2 worm cellular contexts compared by ENCODE assay signal in the genomic region with DNA sequence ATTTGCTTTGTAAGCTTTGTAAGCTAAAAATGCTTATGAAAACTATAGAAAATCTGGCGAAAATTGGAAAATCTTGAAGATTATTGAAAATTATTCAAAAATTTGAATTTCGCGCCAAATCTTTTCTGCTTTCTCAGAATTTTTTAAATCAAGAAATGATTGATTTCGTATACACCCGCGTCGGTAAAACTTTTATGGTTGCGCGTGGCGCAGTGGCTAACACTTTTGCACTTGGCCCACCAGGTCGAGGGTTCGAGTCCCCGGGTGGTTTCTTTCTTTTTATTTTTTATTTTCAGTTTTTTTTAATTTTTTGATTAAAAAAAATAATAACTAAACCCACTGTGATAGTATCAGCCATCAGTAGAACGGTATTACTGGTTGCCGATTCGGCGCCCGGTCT.
A peak's percentile ranks its signal among the peaks of the same experiment; 100 is the strongest.
TF ChIP-seq lines count a peak whose summit lies in the region.

No protein-coding gene starts in this region.

TF ChIP-seq in whole organism, L4 larva, 104 proteins besides CTCF, POLR2A, EP300 and RAD21 (continued from another document):
- TF ChIP-seq R02D3.7 (tag; optimal IDR thresholded peaks at IDR 0.05; lab: Kevin White, UChicago) = no peak
- peak; percentile 28 for TF ChIP-seq dmd-6 (GFP tag; IDR thresholded peaks at IDR 0.05; lab: Robert Waterston, UW)
- TF ChIP-seq lin-38 (GFP tag; IDR thresholded peaks at IDR 0.05; lab: Robert Waterston, UW) = peak; percentile 75
- TF ChIP-seq sdz-12 (GFP tag; optimal IDR thresholded peaks at IDR 0.05; lab: Kevin White, UChicago) = no peak
- peak; percentile 80 for TF ChIP-seq pha-4 (GFP tag; IDR thresholded peaks at IDR 0.05; lab: Robert Waterston, UW)
- no peak for TF ChIP-seq pha-4 (tag; optimal IDR thresholded peaks at IDR 0.05; lab: Kevin White, UChicago)
- TF ChIP-seq vab-7 (GFP tag; IDR thresholded peaks at IDR 0.05; lab: Robert Waterston, UW) = peak; percentile 62
- TF ChIP-seq mes-2 (tag; optimal IDR thresholded peaks at IDR 0.05; lab: Kevin White, UChicago; ENCODE audit: poor library complexity, severe bottlenecking) = peak; percentile 25
- 0 out of 4 replicates have a peak, but pooled peaks have one; percentile 7 to 66 for TF ChIP-seq madf-5 (GFP tag; IDR thresholded peaks at IDR 0.05; lab: Robert Waterston, UW)
- TF ChIP-seq ceh-20 (GFP tag; IDR thresholded peaks at IDR 0.05; lab: Robert Waterston, UW) = peak; percentile 35; the same call in 1 of the 2 replicates

TF ChIP-seq in whole organism, young adult, 124 proteins besides CTCF, POLR2A, EP300 and RAD21 (continued from another document):
- TF ChIP-seq tbp1 (GFP tag; optimal IDR thresholded peaks at IDR 0.05; lab: Kevin White, UChicago) (peak; percentile 95), repo-1 (tag; optimal IDR thresholded peaks at IDR 0.05; lab: Kevin White, UChicago) (peak; percentile 42)
TF ChIP-seq in whole organism, young adult: peak in this region for 30.
